Fruit fly (Drosophila melanogaster): ENCODE data around the gene Pgant5.

dm6 chr2L:5059645-5060254 is 33.6 kb downstream of the Pgant5 start, which contains the start of gene Rpn11:
- TF ChIP-seq Ets98B (GFP tag; IDR thresholded peaks at IDR 0.05): no peak
- TF ChIP-seq CG10348 (GFP tag; IDR thresholded peaks at IDR 0.05): no peak

Data from whole organism, pupa.